Worm (Caenorhabditis elegans): ENCODE results near the gene eak-3.

DNA sequence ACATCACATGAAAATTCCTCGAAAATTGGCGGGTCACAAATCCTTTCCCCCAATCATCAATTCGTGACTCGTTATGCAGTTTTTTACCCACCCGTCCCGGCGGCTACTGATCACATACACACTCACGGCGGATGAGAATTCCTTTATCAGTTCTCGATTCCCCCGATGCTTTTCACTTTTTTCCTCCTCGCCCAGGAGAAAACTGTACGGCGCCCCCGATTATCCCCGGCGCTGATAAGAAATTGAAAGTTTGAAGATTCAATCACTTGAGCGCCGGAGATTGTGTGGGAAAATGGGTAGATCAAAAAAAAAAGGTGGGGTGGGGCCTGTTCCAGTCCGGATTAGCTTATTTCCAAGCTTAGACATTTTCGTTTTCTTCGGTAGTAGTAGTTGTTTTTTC lies 28.5 kb downstream of the eak-3 start:
- TF ChIP-seq npax-4 (tag; optimal IDR thresholded peaks at IDR 0.05) (no peak), hlh-30 (tag; optimal IDR thresholded peaks at IDR 0.05; ENCODE audit: insufficient read depth) (no peak), ama-1 (optimal IDR thresholded peaks at IDR 0.05) (no peak), K09A11.1 (tag; optimal IDR thresholded peaks at IDR 0.05; ENCODE audit: insufficient read depth) (no peak), nhr-11 (tag; optimal IDR thresholded peaks at IDR 0.05) (no peak), hlh-6 (tag; optimal IDR thresholded peaks at IDR 0.05) (no peak), ceh-22 (tag; optimal IDR thresholded peaks at IDR 0.05) (no peak), tbx-2 (tag; optimal IDR thresholded peaks at IDR 0.05) (no peak), F13H6.1 (tag; optimal IDR thresholded peaks at IDR 0.05) (no peak), nhr-232 (tag; optimal IDR thresholded peaks at IDR 0.05) (no peak), fkh-10 (GFP tag; optimal IDR thresholded peaks at IDR 0.05) (no peak), lin-11 (tag; optimal IDR thresholded peaks at IDR 0.05) (no peak), unc-55 (GFP tag; optimal IDR thresholded peaks at IDR 0.05) (no peak)

Data from whole organism, late embryonic.